Fruit fly (Drosophila melanogaster) whole organism, embryonic: ENCODE results near the gene kra.

ENCODE experiments used
- Asciz ChIP-seq: fragments of 200-800 bp; sonication (Bioruptor generic); optimal IDR thresholded peaks from 2 replicates; lab custom pipeline; 2017; ENCODE audit warnings: missing biosample characterization, mild to moderate bottlenecking, missing genetic modification characterization, missing genetic modification reagents
- BEAF-32 ChIP-seq: fragments of 200-800 bp; sonication (Bioruptor generic); optimal IDR thresholded peaks from 3 replicates; lab custom pipeline; 2017; ENCODE audit warnings: missing biosample characterization, missing genetic modification characterization, mild to moderate bottlenecking, moderate library complexity, missing genetic modification reagents
- CG10431 ChIP-seq: fragments of 200-800 bp; sonication (Bioruptor generic); optimal IDR thresholded peaks from 3 replicates; lab custom pipeline; 2018; ENCODE audit warnings: missing biosample characterization, mild to moderate bottlenecking, missing genetic modification characterization
- CG10565 ChIP-seq: fragments of 200-800 bp; sonication (Bioruptor generic); optimal IDR thresholded peaks from 3 replicates; lab custom pipeline; 2016; ENCODE audit warnings: missing biosample characterization, mild to moderate bottlenecking, missing genetic modification characterization
- CG12155 ChIP-seq: fragments of 200-800 bp; sonication (Bioruptor generic); optimal IDR thresholded peaks from 3 replicates; lab custom pipeline; 2016; ENCODE audit warnings: missing biosample characterization, missing genetic modification characterization
- CG12219 ChIP-seq: fragments of 200-800 bp; sonication (Bioruptor generic); optimal IDR thresholded peaks from 3 replicates; lab custom pipeline; 2018; ENCODE audit warnings: missing biosample characterization, mild to moderate bottlenecking, missing genetic modification characterization
- CG12744 ChIP-seq: fragments of 200-800 bp; sonication (Bioruptor generic); optimal IDR thresholded peaks from 2 replicates; lab custom pipeline; 2016; ENCODE audit warnings: missing biosample characterization, missing genetic modification characterization
- CG14441 ChIP-seq: fragments of 200-800 bp; sonication (Bioruptor generic); IDR thresholded peaks from 2 replicates; pipeline ENCODE4 v1.3.6; 2022; ENCODE audit warnings: missing biosample characterization, missing genetic modification characterization
- CG15011 ChIP-seq: fragments of 200-800 bp; sonication (Bioruptor generic); optimal IDR thresholded peaks from 3 replicates; lab custom pipeline; 2018; ENCODE audit warnings: missing biosample characterization, mild to moderate bottlenecking, missing genetic modification characterization
- CG17612 ChIP-seq: fragments of 200-800 bp; sonication (Bioruptor generic); IDR thresholded peaks from 2 replicates; pipeline ENCODE4 v1.3.6; 2022; ENCODE audit warnings: missing biosample characterization, missing genetic modification characterization
- CG2199 ChIP-seq: fragments of 200-800 bp; sonication (Bioruptor generic); IDR thresholded peaks from 3 replicates; pipeline ENCODE4 v1.3.6; 2022; ENCODE audit warnings: missing biosample characterization, missing genetic modification characterization
- CG2712 ChIP-seq: fragments of 200-800 bp; optimal IDR thresholded peaks from 3 replicates; lab custom pipeline; 2019; ENCODE audit warnings: missing biosample characterization, mild to moderate bottlenecking, missing genetic modification characterization, moderate library complexity
- CG31224 ChIP-seq: fragments of 200-800 bp; sonication (Bioruptor generic); IDR thresholded peaks from 2 replicates; pipeline ENCODE4 v1.3.6; 2022; ENCODE audit warnings: missing biosample characterization, missing genetic modification characterization
- CG3163 ChIP-seq: fragments of 200-800 bp; sonication (Bioruptor generic); optimal IDR thresholded peaks from 3 replicates; lab custom pipeline; 2016; ENCODE audit warnings: missing biosample characterization, missing genetic modification characterization
- CG33213 ChIP-seq: fragments of 200-800 bp; sonication (Bioruptor generic); optimal IDR thresholded peaks from 3 replicates; lab custom pipeline; 2016; ENCODE audit warnings: missing biosample characterization, missing genetic modification characterization
- CG34422 ChIP-seq: fragments of 200-800 bp; sonication (Bioruptor generic); IDR thresholded peaks from 3 replicates; pipeline ENCODE4 v1.3.6; 2022; ENCODE audit warnings: missing biosample characterization, missing genetic modification characterization
- CG4328 ChIP-seq: fragments of 200-800 bp; sonication (Bioruptor generic); optimal IDR thresholded peaks from 3 replicates; lab custom pipeline; 2017; ENCODE audit warnings: missing biosample characterization, missing genetic modification reagents, missing genetic modification characterization
- CG7963 ChIP-seq: fragments of 200-800 bp; sonication (Bioruptor generic); IDR thresholded peaks from 3 replicates; pipeline ENCODE4 v1.3.6; 2022; ENCODE audit warnings: missing biosample characterization, missing genetic modification characterization; ENCODE audit not compliant: partially characterized antibody
- CG8359 ChIP-seq: fragments of 200-800 bp; sonication (Bioruptor generic); optimal IDR thresholded peaks from 2 replicates; lab custom pipeline; 2017; ENCODE audit warnings: missing biosample characterization, mild to moderate bottlenecking, missing genetic modification characterization, borderline replicate concordance
- CG8765 ChIP-seq: fragments of 200-800 bp; sonication (Bioruptor generic); IDR thresholded peaks from 2 replicates; pipeline ENCODE4 v1.3.6; 2022; ENCODE audit warnings: missing biosample characterization, missing genetic modification characterization
- Dek ChIP-seq: fragments of 200-800 bp; sonication (Bioruptor generic); optimal IDR thresholded peaks from 3 replicates; lab custom pipeline; 2019; ENCODE audit warnings: missing biosample characterization, mild to moderate bottlenecking, missing genetic modification characterization, moderate library complexity
- E2f1 ChIP-seq: fragments of 200-800 bp; sonication (Bioruptor generic); IDR thresholded peaks from 2 replicates; pipeline ENCODE4 v1.3.6; 2022; ENCODE audit warnings: missing biosample characterization, missing genetic modification characterization
- Hand ChIP-seq: fragments of 200-800 bp; sonication (Bioruptor generic); optimal IDR thresholded peaks from 2 replicates; lab custom pipeline; 2017; ENCODE audit warnings: mild to moderate bottlenecking, missing biosample characterization, missing genetic modification reagents, missing genetic modification characterization
- Hey ChIP-seq: fragments of 200-800 bp; sonication (Bioruptor generic); optimal IDR thresholded peaks from 3 replicates; lab custom pipeline; 2018; ENCODE audit warnings: missing biosample characterization, mild to moderate bottlenecking, missing genetic modification characterization
- HmgD ChIP-seq: fragments of 200-800 bp; sonication (Bioruptor generic); optimal IDR thresholded peaks from 3 replicates; lab custom pipeline; 2016; ENCODE audit warnings: missing biosample characterization, missing genetic modification characterization
- MBD-R2 ChIP-seq: fragments of 200-800 bp; sonication (Bioruptor generic); IDR thresholded peaks from 2 replicates; pipeline ENCODE4 v1.3.6; 2022; ENCODE audit warnings: missing biosample characterization, missing genetic modification characterization
- PHDP ChIP-seq: fragments of 200-800 bp; sonication (Bioruptor generic); optimal IDR thresholded peaks from 3 replicates; lab custom pipeline; 2018; ENCODE audit warnings: missing biosample characterization, mild to moderate bottlenecking, missing genetic modification characterization, moderate library complexity
- Pdp1 ChIP-seq, 2 experiments: fragments of 200-800 bp; sonication (Bioruptor generic); optimal IDR thresholded peaks; 3 replicates each; lab custom pipeline; 2016; ENCODE audit warnings: missing biosample characterization in 2 of 2, missing genetic modification characterization in 2 of 2, mild to moderate bottlenecking in 1 of 2, moderate library complexity in 1 of 2
- Ptx1 ChIP-seq: fragments of 200-800 bp; sonication (Bioruptor generic); IDR thresholded peaks from 2 replicates; pipeline ENCODE4 v1.3.6; 2022; ENCODE audit warnings: missing biosample characterization, missing genetic modification characterization
- Rfx ChIP-seq: fragments of 200-800 bp; sonication (Bioruptor generic); IDR thresholded peaks from 2 replicates; pipeline ENCODE4 v1.3.6; 2022; ENCODE audit warnings: missing biosample characterization, missing genetic modification characterization
- Scr ChIP-seq: fragments of 200-800 bp; sonication (Bioruptor generic); IDR thresholded peaks from 2 replicates; pipeline ENCODE4 v1.3.6; 2022; ENCODE audit warnings: missing biosample characterization, missing genetic modification characterization; ENCODE audit not compliant: partially characterized antibody
- Sry-β ChIP-seq: fragments of 200-800 bp; sonication (Bioruptor generic); optimal IDR thresholded peaks from 2 replicates; lab custom pipeline; 2018; ENCODE audit warnings: missing biosample characterization, mild to moderate bottlenecking, missing genetic modification characterization, moderate library complexity
- Ssrp ChIP-seq: fragments of 200-800 bp; sonication (Bioruptor generic); optimal IDR thresholded peaks from 2 replicates; lab custom pipeline; 2018; ENCODE audit warnings: missing biosample characterization, mild to moderate bottlenecking, missing genetic modification characterization, moderate library complexity
- Stat92E ChIP-seq, 3 experiments: fragments of >200 bp in 2 of 3; fragments of 200-800 bp in 1 of 3; sonication (Bioruptor generic) in 1 of 3; optimal IDR thresholded peaks; 2 replicates each; lab custom pipeline; 2017 to 2019; ENCODE audit warnings: missing biosample characterization in 3 of 3, missing genetic modification characterization in 3 of 3, mild to moderate bottlenecking in 1 of 3, moderate library complexity in 1 of 3
- al ChIP-seq: fragments of 200-800 bp; sonication (Bioruptor generic); IDR thresholded peaks from 2 replicates; pipeline ENCODE4 v1.3.6; 2022; ENCODE audit warnings: missing biosample characterization, missing genetic modification characterization
- bbx ChIP-seq: fragments of 200-800 bp; sonication (Bioruptor generic); IDR thresholded peaks from 2 replicates; pipeline ENCODE4 v1.3.6; 2022; ENCODE audit warnings: missing biosample characterization, missing genetic modification characterization; ENCODE audit not compliant: partially characterized antibody
- croc ChIP-seq: fragments of 200-800 bp; sonication (Bioruptor generic); conservative IDR thresholded peaks from 3 replicates; pipeline ENCODE4 v1.3.6; 2022; ENCODE audit warnings: missing biosample characterization, missing genetic modification characterization
- fu2 ChIP-seq: fragments of 200-800 bp; sonication (Bioruptor generic); optimal IDR thresholded peaks from 2 replicates; lab custom pipeline; 2016; ENCODE audit warnings: missing biosample characterization, missing genetic modification characterization
- grau ChIP-seq: fragments of 200-800 bp; optimal IDR thresholded peaks from 3 replicates; lab custom pipeline; 2019; ENCODE audit warnings: missing biosample characterization, mild to moderate bottlenecking, missing genetic modification characterization, moderate library complexity
- gsb-n ChIP-seq: fragments of 200-800 bp; sonication (Bioruptor generic); optimal IDR thresholded peaks from 3 replicates; lab custom pipeline; 2018; ENCODE audit warnings: missing biosample characterization, mild to moderate bottlenecking, missing genetic modification characterization
- hbn ChIP-seq: fragments of 200-800 bp; sonication (Bioruptor generic); IDR thresholded peaks from 2 replicates; pipeline ENCODE4 v1.3.6; 2022; ENCODE audit warnings: missing biosample characterization, missing genetic modification characterization; ENCODE audit not compliant: partially characterized antibody
- her ChIP-seq: fragments of 200-800 bp; sonication (Bioruptor generic); optimal IDR thresholded peaks from 2 replicates; lab custom pipeline; 2016; ENCODE audit warnings: missing biosample characterization, missing genetic modification characterization
- inv ChIP-seq: fragments of 200-800 bp; sonication (Bioruptor generic); IDR thresholded peaks from 2 replicates; pipeline ENCODE4 v1.3.6; 2022; ENCODE audit warnings: missing biosample characterization, missing genetic modification characterization; ENCODE audit not compliant: partially characterized antibody
- knrl ChIP-seq: fragments of 200-800 bp; sonication (Bioruptor generic); IDR thresholded peaks from 3 replicates; pipeline ENCODE4 v1.3.6; 2022; ENCODE audit warnings: missing biosample characterization, missing genetic modification characterization; ENCODE audit not compliant: partially characterized antibody
- schlank ChIP-seq: fragments of 200-800 bp; sonication (Bioruptor generic); optimal IDR thresholded peaks from 2 replicates; lab custom pipeline; 2018; ENCODE audit warnings: missing biosample characterization, mild to moderate bottlenecking, missing genetic modification characterization
- sim ChIP-seq: fragments of 200-800 bp; sonication (Bioruptor generic); IDR thresholded peaks from 2 replicates; pipeline ENCODE4 v1.3.6; 2022; ENCODE audit warnings: missing biosample characterization, missing genetic modification characterization
- sisA ChIP-seq: fragments of 200-800 bp; sonication (Bioruptor generic); IDR thresholded peaks from 2 replicates; pipeline ENCODE4 v1.3.6; 2022; ENCODE audit warnings: missing biosample characterization, missing genetic modification characterization
- slou ChIP-seq: fragments of 200-800 bp; sonication (Bioruptor generic); optimal IDR thresholded peaks from 3 replicates; lab custom pipeline; 2016; ENCODE audit warnings: missing biosample characterization, missing genetic modification characterization
- ssp ChIP-seq: fragments of 200-800 bp; sonication (Bioruptor generic); IDR thresholded peaks from 2 replicates; pipeline ENCODE4 v1.3.6; 2022; ENCODE audit warnings: missing biosample characterization, missing genetic modification characterization
- ttk ChIP-seq: fragments of 200-800 bp; sonication (Bioruptor generic); IDR thresholded peaks from 2 replicates; pipeline ENCODE4 v2.1.2; 2022; ENCODE audit warnings: missing biosample characterization, missing genetic modification characterization

Gene kra

DNA sequence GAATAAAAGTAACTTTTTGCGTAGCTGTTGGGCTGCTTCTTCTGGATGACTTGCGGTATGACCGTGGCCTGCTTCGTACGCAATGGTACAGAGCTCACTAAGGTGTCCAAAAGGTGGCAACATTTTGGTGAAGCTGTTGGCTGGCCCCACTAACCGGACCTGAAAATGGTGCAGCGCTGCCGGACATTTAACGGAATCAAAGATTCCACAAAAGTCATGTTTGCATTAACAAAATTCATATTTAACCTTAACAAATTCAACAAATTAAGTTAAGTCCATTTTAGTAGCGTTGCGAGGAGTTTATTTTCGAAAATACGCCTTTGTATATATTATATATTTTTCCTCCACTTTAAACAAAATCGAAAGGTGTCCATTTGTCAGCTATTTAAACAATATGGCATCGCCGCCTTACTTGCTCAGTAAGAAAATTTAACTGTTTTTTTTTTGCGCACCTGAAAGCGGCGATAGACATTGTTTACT lies at the start of gene kra, which contains the start of gene SecS (continued):
- TF ChIP-seq CG33213 (GFP tag; lab: Kevin White, UChicago) (peak; percentile 65), schlank (peak; percentile 30), sisA (no peak), Rfx (GFP tag; lab: Robert Waterston, UW) (no peak), Hey (tag; lab: Kevin White, UChicago) (no peak), CG4328 (GFP tag; lab: Kevin White, UChicago) (peak; percentile 63), CG12744 (GFP tag; lab: Kevin White, UChicago) (peak; percentile 21), CG8359 (no peak), croc (GFP tag; lab: Robert Waterston, UW) (no peak), Stat92E (GFP tag; optimal IDR thresholded peaks at IDR 0.05; lab: Kevin White, UChicago) (no peak), CG2712 (peak; percentile 69), CG12219 (no peak), CG8765 (GFP tag; lab: Robert Waterston, UW) (no peak), al (GFP tag; lab: Robert Waterston, UW) (no peak), knrl (no peak), CG14441 (no peak), CG12155 (GFP tag; lab: Kevin White, UChicago) (peak; percentile 72), her (GFP tag; lab: Kevin White, UChicago) (no peak), sim (GFP tag; lab: Robert Waterston, UW) (no peak), E2f1 (GFP tag; lab: Robert Waterston, UW) (no peak), CG34422 (no peak), grau (tag; lab: Kevin White, UChicago) (peak; percentile 54), CG10431 (GFP tag; lab: Kevin White, UChicago) (no peak), hbn (GFP tag; lab: Robert Waterston, UW) (no peak), CG3163 (GFP tag; lab: Kevin White, UChicago) (no peak), Ssrp (tag; lab: Kevin White, UChicago) (peak; percentile 22), Hand (GFP tag; lab: Kevin White, UChicago) (no peak), HmgD (no peak), CG10565 (no peak), MBD-R2 (GFP tag; lab: Robert Waterston, UW) (no peak), Ptx1 (no peak), PHDP (peak; percentile 59), BEAF-32 (GFP tag; lab: Kevin White, UChicago) (peak; percentile 59), CG7963 (no peak), Sry-β (GFP tag; lab: Kevin White, UChicago) (peak; percentile 16), ttk (GFP tag; lab: Robert Waterston, UW) (no peak), ssp (GFP tag; lab: Robert Waterston, UW) (no peak), Scr (no peak), slou (peak; percentile 65), CG17612 (no peak), CG2199 (GFP tag; lab: Robert Waterston, UW) (no peak), Dek (tag; lab: Kevin White, UChicago) (peak; percentile 29), Pdp1 (GFP tag; optimal IDR thresholded peaks at IDR 0.05; lab: Kevin White, UChicago) (peak; percentile 13 to 51), Asciz (GFP tag; lab: Kevin White, UChicago) (no peak), gsb-n (no peak), fu2 (GFP tag; lab: Kevin White, UChicago) (no peak), inv (GFP tag; lab: Robert Waterston, UW) (no peak), CG31224 (GFP tag; lab: Robert Waterston, UW) (no peak), bbx (GFP tag; lab: Robert Waterston, UW) (no peak), CG15011 (GFP tag; lab: Kevin White, UChicago) (peak; percentile 37)
